Fruit fly (Drosophila melanogaster) whole organism, embryonic: ENCODE results near the gene Rnp4F.
A peak's percentile ranks its signal among the peaks of the same experiment; 100 is the strongest.

Source experiments
- Atf-2 ChIP-seq: fragments of 200-800 bp; sonication (Bioruptor generic); optimal IDR thresholded peaks from 2 replicates; lab custom pipeline; 2016; ENCODE audit warnings: missing biosample characterization, missing genetic modification characterization
- Atf3 ChIP-seq: fragments of 200-800 bp; sonication (Bioruptor generic); optimal IDR thresholded peaks from 3 replicates; lab custom pipeline; 2016; ENCODE audit warnings: missing biosample characterization, missing genetic modification characterization
- Bteb2 ChIP-seq: fragments of 200-800 bp; sonication (Bioruptor generic); optimal IDR thresholded peaks from 2 replicates; lab custom pipeline; 2016; ENCODE audit warnings: missing biosample characterization, missing genetic modification characterization
- CG11504 ChIP-seq: fragments of 200-800 bp; sonication (Bioruptor generic); optimal IDR thresholded peaks from 3 replicates; lab custom pipeline; 2019; ENCODE audit warnings: missing biosample characterization, mild to moderate bottlenecking, missing genetic modification characterization, moderate library complexity
- CG11723 ChIP-seq: fragments of 200-800 bp; sonication (Bioruptor generic); optimal IDR thresholded peaks from 2 replicates; lab custom pipeline; 2017; ENCODE audit warnings: missing biosample characterization, mild to moderate bottlenecking, missing genetic modification characterization
- CG1529 ChIP-seq: fragments of 200-800 bp; sonication (Bioruptor generic); optimal IDR thresholded peaks from 3 replicates; lab custom pipeline; 2018; ENCODE audit warnings: missing biosample characterization, missing genetic modification characterization
- CG15601 ChIP-seq: fragments of 200-800 bp; sonication (Bioruptor generic); optimal IDR thresholded peaks from 3 replicates; lab custom pipeline; 2019; ENCODE audit warnings: missing biosample characterization, mild to moderate bottlenecking, missing genetic modification characterization, moderate library complexity
- CG16813 ChIP-seq: fragments of 200-800 bp; sonication (Bioruptor generic); IDR thresholded peaks from 3 replicates; pipeline ENCODE4 v1.3.6; 2022; ENCODE audit warnings: missing biosample characterization, missing genetic modification characterization; ENCODE audit not compliant: partially characterized antibody
- CG17186 ChIP-seq: fragments of 200-800 bp; sonication (Bioruptor generic); optimal IDR thresholded peaks from 3 replicates; lab custom pipeline; 2017; ENCODE audit warnings: missing biosample characterization, missing genetic modification reagents, missing genetic modification characterization
- CG17359 ChIP-seq: fragments of 200-800 bp; sonication (Bioruptor generic); optimal IDR thresholded peaks from 3 replicates; lab custom pipeline; 2018; ENCODE audit warnings: missing biosample characterization, mild to moderate bottlenecking, missing genetic modification characterization, moderate library complexity
- CG17385 ChIP-seq: fragments of 200-800 bp; sonication (Bioruptor generic); optimal IDR thresholded peaks from 3 replicates; lab custom pipeline; 2018; ENCODE audit warnings: missing biosample characterization, mild to moderate bottlenecking, missing genetic modification characterization
- CG17568 ChIP-seq: fragments of 200-800 bp; sonication (Bioruptor generic); optimal IDR thresholded peaks from 2 replicates; lab custom pipeline; 2018; ENCODE audit warnings: missing biosample characterization, mild to moderate bottlenecking, missing genetic modification characterization, moderate library complexity
- CG17802 ChIP-seq: fragments of 200-800 bp; sonication (Bioruptor generic); optimal IDR thresholded peaks from 2 replicates; lab custom pipeline; 2018; ENCODE audit warnings: missing biosample characterization, mild to moderate bottlenecking, missing genetic modification characterization, moderate library complexity
- CG18011 ChIP-seq: fragments of 200-800 bp; sonication (Bioruptor generic); optimal IDR thresholded peaks from 2 replicates; lab custom pipeline; 2017; ENCODE audit warnings: missing biosample characterization, missing genetic modification characterization, mild to moderate bottlenecking, moderate library complexity, missing genotype
- CG1832 ChIP-seq: fragments of 200-800 bp; sonication (Bioruptor generic); optimal IDR thresholded peaks from 2 replicates; lab custom pipeline; 2017; ENCODE audit warnings: missing biosample characterization, mild to moderate bottlenecking, missing genetic modification characterization, inconsistent platforms
- CG2678 ChIP-seq: fragments of 200-800 bp; sonication (Bioruptor generic); optimal IDR thresholded peaks from 3 replicates; lab custom pipeline; 2019; ENCODE audit warnings: missing biosample characterization, mild to moderate bottlenecking, missing genetic modification characterization, moderate library complexity
- CG2889 ChIP-seq: fragments of 200-800 bp; sonication (Bioruptor generic); IDR thresholded peaks from 3 replicates; pipeline ENCODE4 v1.3.6; 2022; ENCODE audit warnings: missing biosample characterization, missing genetic modification characterization
- CG33213 ChIP-seq: fragments of 200-800 bp; sonication (Bioruptor generic); optimal IDR thresholded peaks from 3 replicates; lab custom pipeline; 2016; ENCODE audit warnings: missing biosample characterization, missing genetic modification characterization
- CG7839 ChIP-seq: fragments of 200-800 bp; sonication (Bioruptor generic); optimal IDR thresholded peaks from 3 replicates; lab custom pipeline; 2018; ENCODE audit warnings: missing biosample characterization, mild to moderate bottlenecking, missing genetic modification characterization, moderate library complexity
- CG8290 ChIP-seq, 3 experiments: fragments of 200-800 bp; sonication (Bioruptor generic); optimal IDR thresholded peaks; 2 replicates each; lab custom pipeline; 2016 to 2019; ENCODE audit warnings: missing biosample characterization in 3 of 3, missing genetic modification characterization in 3 of 3, mild to moderate bottlenecking in 2 of 3, moderate library complexity in 1 of 3
- Dbx ChIP-seq: fragments of 200-800 bp; sonication (Bioruptor generic); IDR thresholded peaks from 3 replicates; pipeline ENCODE4 v1.3.6; 2022; ENCODE audit warnings: missing biosample characterization, missing genetic modification characterization
- Dfd ChIP-seq, 2 experiments: fragments of >200 bp; optimal IDR thresholded peaks; 2 replicates each; lab custom pipeline; 2017; ENCODE audit warnings: missing biosample characterization in 2 of 2, missing genetic modification characterization in 2 of 2
- Dip2 ChIP-seq: fragments of 200-800 bp; sonication (Bioruptor generic); IDR thresholded peaks from 2 replicates; pipeline ENCODE4 v1.3.6; 2022; ENCODE audit warnings: missing biosample characterization, missing genetic modification characterization
- E2f1 ChIP-seq: fragments of 200-800 bp; sonication (Bioruptor generic); IDR thresholded peaks from 2 replicates; pipeline ENCODE4 v1.3.6; 2022; ENCODE audit warnings: missing biosample characterization, missing genetic modification characterization
- HLH4C ChIP-seq: fragments of 200-800 bp; sonication (Bioruptor generic); IDR thresholded peaks from 3 replicates; pipeline ENCODE4 v1.3.6; 2022; ENCODE audit warnings: missing biosample characterization, missing genetic modification characterization; ENCODE audit not compliant: partially characterized antibody
- Hsf ChIP-seq: fragments of 200-800 bp; sonication (Bioruptor generic); optimal IDR thresholded peaks from 3 replicates; lab custom pipeline; 2016; ENCODE audit warnings: missing biosample characterization, missing genetic modification characterization
- Mad ChIP-seq: fragments of 200-800 bp; sonication (Bioruptor generic); optimal IDR thresholded peaks from 2 replicates; lab custom pipeline; 2016; ENCODE audit warnings: missing biosample characterization, missing genetic modification characterization
- NC2β ChIP-seq: fragments of 200-800 bp; sonication (Bioruptor generic); optimal IDR thresholded peaks from 2 replicates; lab custom pipeline; 2016; ENCODE audit warnings: missing biosample characterization, missing genetic modification characterization
- NfI ChIP-seq: fragments of 200-800 bp; sonication (Bioruptor generic); optimal IDR thresholded peaks from 3 replicates; lab custom pipeline; 2018; ENCODE audit warnings: missing biosample characterization, mild to moderate bottlenecking, missing genetic modification characterization, moderate library complexity
- Spps ChIP-seq: fragments of 200-800 bp; sonication (Bioruptor generic); optimal IDR thresholded peaks from 2 replicates; lab custom pipeline; 2018; ENCODE audit warnings: missing biosample characterization, mild to moderate bottlenecking, missing genetic modification characterization
- ash1 ChIP-seq: fragments of 200-800 bp; sonication (Bioruptor generic); optimal IDR thresholded peaks from 2 replicates; lab custom pipeline; 2018; ENCODE audit warnings: missing biosample characterization, mild to moderate bottlenecking, missing genetic modification characterization
- bigmax ChIP-seq: fragments of 200-800 bp; sonication (Bioruptor generic); optimal IDR thresholded peaks from 2 replicates; lab custom pipeline; 2018; ENCODE audit warnings: missing biosample characterization, mild to moderate bottlenecking, missing genetic modification characterization
- chinmo ChIP-seq: fragments of 200-800 bp; sonication (Bioruptor generic); IDR thresholded peaks from 4 replicates; pipeline ENCODE4 v1.3.6; 2022; ENCODE audit warnings: missing biosample characterization, missing genetic modification characterization; ENCODE audit not compliant: partially characterized antibody
- cwo ChIP-seq: fragments of 200-800 bp; sonication (Bioruptor generic); optimal IDR thresholded peaks from 3 replicates; lab custom pipeline; 2017; ENCODE audit warnings: missing biosample characterization, missing genetic modification characterization, mild to moderate bottlenecking, moderate library complexity, missing genetic modification reagents
- gt ChIP-seq: fragments of 200-800 bp; sonication (Bioruptor generic); IDR thresholded peaks from 2 replicates; pipeline ENCODE4 v1.3.6; 2022; ENCODE audit warnings: missing biosample characterization, missing genetic modification characterization
- hbn ChIP-seq: fragments of 200-800 bp; sonication (Bioruptor generic); IDR thresholded peaks from 2 replicates; pipeline ENCODE4 v1.3.6; 2022; ENCODE audit warnings: missing biosample characterization, missing genetic modification characterization; ENCODE audit not compliant: partially characterized antibody
- pan ChIP-seq, 4 experiments: fragments of >200 bp in 3 of 4; fragments of 200-800 bp in 1 of 4; sonication (Bioruptor generic) in 1 of 4; optimal IDR thresholded peaks in 3 of 4; IDR thresholded peaks in 1 of 4; 2 replicates each; pipeline versions ENCODE4 v1.3.6 to Lab custom; 2017 to 2022; ENCODE audit warnings: missing biosample characterization in 2 of 4, missing genetic modification characterization in 2 of 4, mixed read lengths in 1 of 4
- pb ChIP-seq: fragments of 200-800 bp; sonication (Bioruptor generic); optimal IDR thresholded peaks from 3 replicates; lab custom pipeline; 2016; ENCODE audit warnings: missing biosample characterization, missing genetic modification characterization
- phol ChIP-seq: fragments of 200-800 bp; sonication (Bioruptor generic); optimal IDR thresholded peaks from 3 replicates; lab custom pipeline; 2018; ENCODE audit warnings: missing biosample characterization, mild to moderate bottlenecking, missing genetic modification characterization, moderate library complexity
- pros ChIP-seq: fragments of 200-800 bp; sonication (Bioruptor generic); optimal IDR thresholded peaks from 3 replicates; lab custom pipeline; 2019; ENCODE audit warnings: missing biosample characterization, mild to moderate bottlenecking, missing genetic modification characterization, moderate library complexity
- sisA ChIP-seq: fragments of 200-800 bp; sonication (Bioruptor generic); IDR thresholded peaks from 2 replicates; pipeline ENCODE4 v1.3.6; 2022; ENCODE audit warnings: missing biosample characterization, missing genetic modification characterization
- ssp ChIP-seq: fragments of 200-800 bp; sonication (Bioruptor generic); IDR thresholded peaks from 2 replicates; pipeline ENCODE4 v1.3.6; 2022; ENCODE audit warnings: missing biosample characterization, missing genetic modification characterization
- tin ChIP-seq: fragments of 200-800 bp; sonication (Bioruptor generic); optimal IDR thresholded peaks from 3 replicates; lab custom pipeline; 2016; ENCODE audit warnings: missing biosample characterization, missing genetic modification characterization
- trem ChIP-seq: fragments of 200-800 bp; optimal IDR thresholded peaks from 3 replicates; lab custom pipeline; 2019; ENCODE audit warnings: missing biosample characterization, mild to moderate bottlenecking, missing genetic modification characterization, moderate library complexity
- zen ChIP-seq: fragments of 200-800 bp; sonication (Bioruptor generic); optimal IDR thresholded peaks from 3 replicates; lab custom pipeline; 2018; ENCODE audit warnings: missing biosample characterization, mild to moderate bottlenecking, missing genetic modification characterization, moderate library complexity
- zen2 ChIP-seq: fragments of 200-800 bp; sonication (Bioruptor generic); IDR thresholded peaks from 3 replicates; pipeline ENCODE4 v1.3.6; 2022; ENCODE audit warnings: missing biosample characterization, missing genetic modification characterization; ENCODE audit not compliant: partially characterized antibody
- zfh1 ChIP-seq: fragments of 200-800 bp; sonication (Bioruptor generic); IDR thresholded peaks from 3 replicates; pipeline ENCODE4 v1.3.6; 2022; ENCODE audit warnings: missing biosample characterization, missing genetic modification characterization

Gene Rnp4F

dm6 chrX:5329266-5329898 lies 6.9 kb upstream of the Rnp4F start, which contains the start of the genes CG3309 and XRCC1 (continued):
- TF ChIP-seq cwo (GFP tag; lab: Kevin White, UChicago) (no peak), ash1 (GFP tag; lab: Kevin White, UChicago) (no peak), CG2678 (tag; lab: Kevin White, UChicago) (peak; percentile 64), CG16813 (peak; percentile 96), pan (optimal IDR thresholded peaks at IDR 0.05; lab: Kevin White, UChicago) (no peak), pan (GFP tag; optimal IDR thresholded peaks at IDR 0.05 in 1 of 2, IDR thresholded peaks at IDR 0.05 in 1 of 2) (peak in 1 of 2 experiments; percentile 57), Hsf (GFP tag; lab: Kevin White, UChicago) (peak; percentile 47), zfh1 (GFP tag; lab: Robert Waterston, UW) (peak; percentile 45; the same call in 1 of the 3 replicates), CG2889 (GFP tag; lab: Robert Waterston, UW) (0 out of 3 replicates have a peak, but pooled peaks have one; percentile 25), CG17802 (tag; lab: Kevin White, UChicago) (no peak), NfI (peak; percentile 25), CG17385 (GFP tag; lab: Kevin White, UChicago) (peak; percentile 26), CG11723 (GFP tag; lab: Kevin White, UChicago) (no peak), zen2 (GFP tag; lab: Robert Waterston, UW) (peak; percentile 42; the same call in 1 of the 3 replicates), Spps (tag; lab: Kevin White, UChicago) (no peak), bigmax (GFP tag; lab: Kevin White, UChicago) (no peak), E2f1 (GFP tag; lab: Robert Waterston, UW) (peak; percentile 31; the same call in 1 of the 2 replicates), Atf-2 (GFP tag; lab: Kevin White, UChicago) (no peak), pros (GFP tag; lab: Kevin White, UChicago) (no peak), sisA (peak; percentile 67), Bteb2 (GFP tag; lab: Kevin White, UChicago) (no peak), CG17186 (GFP tag; lab: Kevin White, UChicago) (no peak), CG15601 (tag; lab: Kevin White, UChicago) (peak; percentile 16), tin (GFP tag; lab: Kevin White, UChicago) (peak; percentile 17), gt (peak; percentile 28; the same call in 1 of the 2 replicates), chinmo (GFP tag; lab: Robert Waterston, UW) (0 out of 4 replicates have a peak, but pooled peaks have one; percentile 18), ssp (GFP tag; lab: Robert Waterston, UW) (peak; percentile 48; the same call in 1 of the 2 replicates), Dfd (GFP tag; optimal IDR thresholded peaks at IDR 0.05; lab: Kevin White, UChicago) (no peak), hbn (peak; percentile 78), HLH4C (GFP tag; lab: Robert Waterston, UW) (peak; percentile 82), CG17359 (peak; percentile 42), Dip2 (no peak), CG18011 (GFP tag; lab: Kevin White, UChicago) (no peak), CG1832 (GFP tag; lab: Kevin White, UChicago) (no peak), NC2β (GFP tag; lab: Kevin White, UChicago) (no peak), CG33213 (GFP tag; lab: Kevin White, UChicago) (no peak), CG11504 (tag; lab: Kevin White, UChicago) (peak; percentile 59), Mad (GFP tag; lab: Kevin White, UChicago) (peak; percentile 34), CG1529 (GFP tag; lab: Kevin White, UChicago) (no peak), Atf3 (GFP tag; lab: Kevin White, UChicago) (no peak), Dbx (GFP tag; lab: Robert Waterston, UW) (peak; percentile 64; the same call in 2 of the 3 replicates), pb (GFP tag; lab: Kevin White, UChicago) (no peak), zen (tag; lab: Kevin White, UChicago) (peak; percentile 41), trem (peak; percentile 53), CG7839 (tag; lab: Kevin White, UChicago) (peak; percentile 47), CG17568 (GFP tag; lab: Kevin White, UChicago) (no peak), CG8290 (GFP tag; optimal IDR thresholded peaks at IDR 0.05; lab: Kevin White, UChicago) (peak; percentile 97), CG8290 (tag; optimal IDR thresholded peaks at IDR 0.05; lab: Kevin White, UChicago) (peak; percentile 94 to 98), phol (tag; lab: Kevin White, UChicago) (peak; percentile 61)
